Worm (Caenorhabditis elegans) whole organism, mixed stage, embryonic: ENCODE measurements around the gene fbxb-45.
"Not testable (repeated sequence)": the region's sequence is repeated elsewhere in the genome, so short reads cannot be mapped to it uniquely, and the experiment has no call there.

ENCODE experiments used
- M03D4.4 ChIP-seq: sonication (generic microtip); optimal IDR thresholded peaks from 2 replicates; lab custom pipeline; 2017; ENCODE audit warnings: mild to moderate bottlenecking, missing genetic modification characterization, missing compliant biosample characterization
- bed-3 ChIP-seq: fragments of 200-800 bp; sonication (Bioruptor generic); optimal IDR thresholded peaks from 3 replicates; lab custom pipeline; 2018; ENCODE audit warnings: mild to moderate bottlenecking, missing genetic modification characterization, moderate library complexity, missing compliant biosample characterization
- blmp-1 ChIP-seq: fragments of 150-350 bp; optimal IDR thresholded peaks from 2 replicates; lab custom pipeline; 2014; ENCODE audit warnings: missing biosample characterization, missing genetic modification characterization
- ceh-39 ChIP-seq: fragments of 150-350 bp; optimal IDR thresholded peaks from 2 replicates; lab custom pipeline; 2014; ENCODE audit warnings: missing biosample characterization, missing genetic modification characterization
- ceh-43 ChIP-seq: fragments of 200-800 bp; sonication (Bioruptor generic); optimal IDR thresholded peaks from 2 replicates; lab custom pipeline; 2018; ENCODE audit warnings: mild to moderate bottlenecking, missing genetic modification characterization, moderate library complexity, missing compliant biosample characterization
- ceh-83 ChIP-seq: fragments of 200-800 bp; sonication (Bioruptor generic); optimal IDR thresholded peaks from 2 replicates; lab custom pipeline; 2018; ENCODE audit warnings: mild to moderate bottlenecking, missing genetic modification characterization, missing compliant biosample characterization
- cnd-1 ChIP-seq: fragments of 200-800 bp; sonication (Bioruptor generic); optimal IDR thresholded peaks from 2 replicates; lab custom pipeline; 2018; ENCODE audit warnings: mild to moderate bottlenecking, missing genetic modification characterization, missing compliant biosample characterization
- drap-1 ChIP-seq: fragments of 200-800 bp; sonication (Bioruptor generic); optimal IDR thresholded peaks from 3 replicates; lab custom pipeline; 2018; ENCODE audit warnings: mild to moderate bottlenecking, missing genetic modification characterization, missing compliant biosample characterization
- elt-1 ChIP-seq: sonication (generic microtip); optimal IDR thresholded peaks from 2 replicates; lab custom pipeline; 2017; ENCODE audit warnings: missing genetic modification characterization, mild to moderate bottlenecking, missing compliant biosample characterization, antibody characterized with exemption, moderate library complexity, borderline replicate concordance; ENCODE audit not compliant: insufficient read depth
- elt-3 ChIP-seq: fragments of 150-350 bp; optimal IDR thresholded peaks from 2 replicates; lab custom pipeline; 2014; ENCODE audit warnings: missing biosample characterization, missing genetic modification characterization
- flh-1 ChIP-seq: fragments of 200-800 bp; sonication (Bioruptor generic); optimal IDR thresholded peaks from 2 replicates; lab custom pipeline; 2018; ENCODE audit warnings: mild to moderate bottlenecking, missing genetic modification characterization, moderate library complexity, missing compliant biosample characterization
- ham-2 ChIP-seq: fragments of 200-800 bp; sonication (Bioruptor generic); optimal IDR thresholded peaks from 2 replicates; lab custom pipeline; 2018; ENCODE audit warnings: mild to moderate bottlenecking, missing genetic modification characterization, missing compliant biosample characterization
- hlh-1 ChIP-seq: fragments of 150-350 bp; optimal IDR thresholded peaks from 2 replicates; lab custom pipeline; 2014; ENCODE audit warnings: missing biosample characterization, missing genetic modification reagents, missing genetic modification characterization
- lin-13 ChIP-seq: fragments of 150-350 bp; optimal IDR thresholded peaks from 2 replicates; lab custom pipeline; 2014; ENCODE audit warnings: missing biosample characterization, missing genetic modification characterization
- lin-32 ChIP-seq: fragments of 200-800 bp; sonication (Bioruptor generic); optimal IDR thresholded peaks from 2 replicates; lab custom pipeline; 2018; ENCODE audit warnings: mild to moderate bottlenecking, missing genetic modification characterization, missing compliant biosample characterization
- lsy-2 ChIP-seq: fragments of 150-350 bp; optimal IDR thresholded peaks from 2 replicates; lab custom pipeline; 2014; ENCODE audit warnings: missing biosample characterization, missing genetic modification characterization
- mab-5 ChIP-seq: fragments of 150-350 bp; optimal IDR thresholded peaks from 2 replicates; lab custom pipeline; 2014; ENCODE audit warnings: missing biosample characterization, missing genetic modification characterization
- mep-1 ChIP-seq: fragments of 150-350 bp; optimal IDR thresholded peaks from 2 replicates; lab custom pipeline; 2017; ENCODE audit warnings: missing biosample characterization, missing genetic modification reagents, missing genetic modification characterization, inconsistent platforms
- mls-2 ChIP-seq: sonication (generic microtip); optimal IDR thresholded peaks from 2 replicates; lab custom pipeline; 2016; ENCODE audit warnings: mild to moderate bottlenecking, missing genetic modification characterization, moderate library complexity, missing compliant biosample characterization
- nhr-12 ChIP-seq: fragments of 150-350 bp; optimal IDR thresholded peaks from 2 replicates; lab custom pipeline; 2014; ENCODE audit warnings: missing biosample characterization, missing genetic modification characterization
- nhr-2 ChIP-seq: fragments of 150-350 bp; optimal IDR thresholded peaks from 2 replicates; lab custom pipeline; 2014; ENCODE audit warnings: missing biosample characterization, missing genetic modification characterization
- nhr-237 ChIP-seq: fragments of 150-350 bp; optimal IDR thresholded peaks from 2 replicates; lab custom pipeline; 2014; ENCODE audit warnings: missing biosample characterization, missing genetic modification characterization
- nhr-28 ChIP-seq: fragments of 150-350 bp; optimal IDR thresholded peaks from 2 replicates; lab custom pipeline; 2014; ENCODE audit warnings: missing biosample characterization, missing genetic modification characterization
- nhr-76 ChIP-seq: sonication (generic microtip); optimal IDR thresholded peaks from 2 replicates; lab custom pipeline; 2017; ENCODE audit warnings: missing biosample characterization, missing genetic modification characterization
- sem-2 ChIP-seq: fragments of 200-800 bp; sonication (Bioruptor generic); optimal IDR thresholded peaks from 2 replicates; lab custom pipeline; 2018; ENCODE audit warnings: mild to moderate bottlenecking, missing genetic modification characterization, missing compliant biosample characterization
- snpc-4 ChIP-seq: fragments of 150-350 bp; optimal IDR thresholded peaks from 2 replicates; lab custom pipeline; 2014; ENCODE audit warnings: missing biosample characterization, missing genetic modification characterization
- sptf-1 ChIP-seq: sonication (generic microtip); optimal IDR thresholded peaks from 2 replicates; lab custom pipeline; 2017; ENCODE audit warnings: mild to moderate bottlenecking, missing genetic modification characterization, moderate library complexity, missing compliant biosample characterization
- tbx-8 ChIP-seq: fragments of 200-800 bp; sonication (Bioruptor generic); optimal IDR thresholded peaks from 2 replicates; lab custom pipeline; 2018; ENCODE audit warnings: mild to moderate bottlenecking, missing genetic modification characterization, moderate library complexity, missing compliant biosample characterization
- unc-120 ChIP-seq: sonication (generic microtip); optimal IDR thresholded peaks from 2 replicates; lab custom pipeline; 2017; ENCODE audit warnings: missing genetic modification characterization, missing compliant biosample characterization; ENCODE audit not compliant: poor library complexity, severe bottlenecking
- unc-39 ChIP-seq: fragments of 150-350 bp; optimal IDR thresholded peaks from 2 replicates; lab custom pipeline; 2014; ENCODE audit warnings: missing biosample characterization, missing genetic modification characterization
- unc-62 ChIP-seq: fragments of 150-350 bp; optimal IDR thresholded peaks from 2 replicates; lab custom pipeline; 2014; ENCODE audit warnings: missing biosample characterization, missing genetic modification reagents, missing genetic modification characterization
- ztf-11 ChIP-seq: fragments of 150-350 bp; optimal IDR thresholded peaks from 2 replicates; lab custom pipeline; 2014; ENCODE audit warnings: missing biosample characterization, missing genetic modification characterization

fbxb-45 gene

ce11 chrII:1070875-1071274 lies 27.0 kb upstream of the fbxb-45 start, which contains the start of gene K02E7.12:
Gene K02E7.12, plus strand, starts transcription at chrII:1071175.
- TF ChIP-seq mab-5 (tag; lab: Kevin White, UChicago): no peak
- no peak for TF ChIP-seq tbx-8
- no peak for TF ChIP-seq sem-2 (GFP tag; lab: Kevin White, UChicago)
- TF ChIP-seq hlh-1: no peak
- no peak for TF ChIP-seq mep-1 (tag; lab: Kevin White, UChicago)
- no peak for TF ChIP-seq elt-3
- TF ChIP-seq M03D4.4 (tag; lab: Kevin White, UChicago): no peak
- no peak for TF ChIP-seq sptf-1 (tag; lab: Kevin White, UChicago)
- TF ChIP-seq nhr-237: no peak
- TF ChIP-seq flh-1 (GFP tag; lab: Kevin White, UChicago): no peak
- no peak for TF ChIP-seq blmp-1
- no peak for TF ChIP-seq ceh-39 (tag; lab: Kevin White, UChicago)
- no peak for TF ChIP-seq cnd-1 (tag; lab: Kevin White, UChicago)
- TF ChIP-seq unc-120: no peak
- TF ChIP-seq ztf-11 (tag; lab: Kevin White, UChicago): no peak
- no peak for TF ChIP-seq ceh-83 (GFP tag; lab: Kevin White, UChicago)
- TF ChIP-seq nhr-12 (tag; lab: Kevin White, UChicago): no peak

ce11 chrII:1066907-1067306 lies 23.1 kb upstream of the fbxb-45 start, which contains the start of gene K02E7.10:
Gene K02E7.10, minus strand, starts transcription at chrII:1067007.
- TF ChIP-seq unc-120: no peak
- TF ChIP-seq snpc-4 (tag; lab: Kevin White, UChicago): no peak
- TF ChIP-seq ceh-39 (tag; lab: Kevin White, UChicago): no peak
- TF ChIP-seq hlh-1: no peak
- TF ChIP-seq M03D4.4 (tag; lab: Kevin White, UChicago): no peak

ce11 chrII:1063926-1064325 lies 20.1 kb upstream of the fbxb-45 start:
- no peak for TF ChIP-seq elt-3
- TF ChIP-seq nhr-76 (tag; lab: Kevin White, UChicago): no peak
- no peak for TF ChIP-seq drap-1 (GFP tag; lab: Kevin White, UChicago)
- TF ChIP-seq nhr-12 (tag; lab: Kevin White, UChicago): no peak
- TF ChIP-seq lin-13: no peak
- TF ChIP-seq hlh-1: no peak
- no peak for TF ChIP-seq M03D4.4 (tag; lab: Kevin White, UChicago)
- TF ChIP-seq unc-39 (tag; lab: Kevin White, UChicago): no peak
- no peak for TF ChIP-seq ceh-43
- no peak for TF ChIP-seq mab-5 (tag; lab: Kevin White, UChicago)
- no peak for TF ChIP-seq lsy-2
- TF ChIP-seq sem-2 (GFP tag; lab: Kevin White, UChicago): no peak
- no peak for TF ChIP-seq unc-120
- no peak for TF ChIP-seq mls-2 (tag; lab: Kevin White, UChicago)

ce11 chrII:1060702-1061101 lies 16.9 kb upstream of the fbxb-45 start, which contains the start of gene btb-10:
Gene btb-10, minus strand, starts transcription at chrII:1060802.
- not testable (repeated sequence) for TF ChIP-seq ceh-83 (GFP tag; lab: Kevin White, UChicago); bed-3 (GFP tag; lab: Kevin White, UChicago); ceh-43

- TF ChIP-seq nhr-237: no peak
- TF ChIP-seq nhr-12 (tag; lab: Kevin White, UChicago): no peak
- TF ChIP-seq cnd-1 (tag; lab: Kevin White, UChicago): no peak
- no peak for TF ChIP-seq nhr-2 (tag; lab: Kevin White, UChicago)
- no peak for TF ChIP-seq flh-1 (GFP tag; lab: Kevin White, UChicago)
- no peak for TF ChIP-seq ceh-39 (tag; lab: Kevin White, UChicago)
- TF ChIP-seq bed-3 (GFP tag; lab: Kevin White, UChicago): no peak
- no peak for TF ChIP-seq ham-2 (GFP tag; lab: Kevin White, UChicago)
- no peak for TF ChIP-seq lin-32 (GFP tag; lab: Kevin White, UChicago)
- no peak for TF ChIP-seq mep-1 (tag; lab: Kevin White, UChicago)
- no peak for TF ChIP-seq lsy-2
- TF ChIP-seq ztf-11 (tag; lab: Kevin White, UChicago): no peak
- TF ChIP-seq mab-5 (tag; lab: Kevin White, UChicago): no peak
- no peak for TF ChIP-seq unc-39 (tag; lab: Kevin White, UChicago)
- TF ChIP-seq elt-1 (tag; lab: Kevin White, UChicago): no peak
- TF ChIP-seq snpc-4 (tag; lab: Kevin White, UChicago): no peak
- no peak for TF ChIP-seq unc-62 (GFP tag; lab: Kevin White, UChicago)
- TF ChIP-seq nhr-28: no peak
- no peak for TF ChIP-seq sptf-1 (tag; lab: Kevin White, UChicago)
- TF ChIP-seq sem-2 (GFP tag; lab: Kevin White, UChicago): no peak
Measured at ce11 chrII:1056844-1057243, 13.0 kb upstream of the fbxb-45 start.
